Fruit fly (Drosophila melanogaster) whole organism, embryonic: ENCODE results near the gene CG4497.
A peak's percentile ranks its signal among the peaks of the same experiment; 100 is the strongest.

Experiments
- Atf6 ChIP-seq: fragments of 200-800 bp; sonication (Bioruptor generic); IDR thresholded peaks from 2 replicates; pipeline ENCODE4 v1.3.6; 2022; ENCODE audit warnings: missing biosample characterization, missing genetic modification characterization
- CG10959 ChIP-seq: fragments of 200-800 bp; sonication (Bioruptor generic); IDR thresholded peaks from 2 replicates; pipeline ENCODE4 v1.3.6; 2022; ENCODE audit warnings: missing biosample characterization, missing genetic modification characterization
- CG12659 ChIP-seq: fragments of 200-800 bp; sonication (Bioruptor generic); optimal IDR thresholded peaks from 3 replicates; lab custom pipeline; 2017; ENCODE audit warnings: mild to moderate bottlenecking, missing biosample characterization, missing genetic modification reagents, missing genetic modification characterization
- CG13123 ChIP-seq: fragments of 200-800 bp; sonication (Bioruptor generic); optimal IDR thresholded peaks from 2 replicates; lab custom pipeline; 2016; ENCODE audit warnings: missing biosample characterization, missing genetic modification characterization
- CG14965 ChIP-seq: fragments of 200-800 bp; sonication (Bioruptor generic); optimal IDR thresholded peaks from 2 replicates; lab custom pipeline; 2016; ENCODE audit warnings: missing biosample characterization, missing genetic modification characterization, borderline replicate concordance
- CG15073 ChIP-seq: fragments of 200-800 bp; sonication (Bioruptor generic); optimal IDR thresholded peaks from 2 replicates; lab custom pipeline; 2016; ENCODE audit warnings: missing biosample characterization, missing genetic modification characterization
- CG1529 ChIP-seq: fragments of 200-800 bp; sonication (Bioruptor generic); optimal IDR thresholded peaks from 3 replicates; lab custom pipeline; 2018; ENCODE audit warnings: missing biosample characterization, missing genetic modification characterization
- CG17186 ChIP-seq: fragments of 200-800 bp; sonication (Bioruptor generic); optimal IDR thresholded peaks from 3 replicates; lab custom pipeline; 2017; ENCODE audit warnings: missing biosample characterization, missing genetic modification reagents, missing genetic modification characterization
- CG17568 ChIP-seq: fragments of 200-800 bp; sonication (Bioruptor generic); optimal IDR thresholded peaks from 2 replicates; lab custom pipeline; 2018; ENCODE audit warnings: missing biosample characterization, mild to moderate bottlenecking, missing genetic modification characterization, moderate library complexity
- CG1832 ChIP-seq: fragments of 200-800 bp; sonication (Bioruptor generic); optimal IDR thresholded peaks from 2 replicates; lab custom pipeline; 2017; ENCODE audit warnings: missing biosample characterization, mild to moderate bottlenecking, missing genetic modification characterization, inconsistent platforms
- CG2889 ChIP-seq: fragments of 200-800 bp; sonication (Bioruptor generic); IDR thresholded peaks from 3 replicates; pipeline ENCODE4 v1.3.6; 2022; ENCODE audit warnings: missing biosample characterization, missing genetic modification characterization
- CG32767 ChIP-seq: fragments of 200-800 bp; sonication (Bioruptor generic); IDR thresholded peaks from 2 replicates; pipeline ENCODE4 v1.3.6; 2022; ENCODE audit warnings: missing biosample characterization, missing genetic modification characterization
- CG9215 ChIP-seq: fragments of 200-800 bp; sonication (Bioruptor generic); IDR thresholded peaks from 2 replicates; pipeline ENCODE4 v1.3.6; 2022; ENCODE audit warnings: missing biosample characterization, missing genetic modification characterization
- CrebB ChIP-seq: fragments of 200-800 bp; sonication (Bioruptor generic); optimal IDR thresholded peaks from 3 replicates; lab custom pipeline; 2018; ENCODE audit warnings: missing biosample characterization, mild to moderate bottlenecking, missing genetic modification characterization
- D19B ChIP-seq: fragments of 200-800 bp; sonication (Bioruptor generic); optimal IDR thresholded peaks from 2 replicates; lab custom pipeline; 2017; ENCODE audit warnings: missing biosample characterization, mild to moderate bottlenecking, missing genetic modification characterization
- Dad ChIP-seq: fragments of 200-800 bp; sonication (Bioruptor generic); optimal IDR thresholded peaks from 3 replicates; lab custom pipeline; 2016; ENCODE audit warnings: missing biosample characterization, missing genetic modification characterization
- Dfd ChIP-seq, 2 experiments: fragments of >200 bp; optimal IDR thresholded peaks; 2 replicates each; lab custom pipeline; 2017; ENCODE audit warnings: missing biosample characterization in 2 of 2, missing genetic modification characterization in 2 of 2
- Dip3 ChIP-seq: fragments of 200-800 bp; sonication (Bioruptor generic); optimal IDR thresholded peaks from 3 replicates; lab custom pipeline; 2016; ENCODE audit warnings: missing biosample characterization, missing genetic modification characterization
- Fer2 ChIP-seq: fragments of 200-800 bp; sonication (Bioruptor generic); optimal IDR thresholded peaks from 2 replicates; lab custom pipeline; 2018; ENCODE audit warnings: missing biosample characterization, mild to moderate bottlenecking, missing genetic modification characterization, moderate library complexity
- Med ChIP-seq: fragments of 200-800 bp; sonication (Bioruptor generic); peaks from one replicate; lab custom pipeline; 2016; ENCODE audit warnings: missing biosample characterization, missing genetic modification characterization, mild to moderate bottlenecking, inconsistent platforms, moderate library complexity
- Meics ChIP-seq: fragments of 200-800 bp; sonication (Bioruptor generic); optimal IDR thresholded peaks from 2 replicates; lab custom pipeline; 2017; ENCODE audit warnings: missing biosample characterization, mild to moderate bottlenecking, missing genetic modification characterization
- Myb ChIP-seq: fragments of 200-800 bp; sonication (Bioruptor generic); optimal IDR thresholded peaks from 2 replicates; lab custom pipeline; 2016; ENCODE audit warnings: missing biosample characterization, missing genetic modification characterization
- Poxn ChIP-seq: fragments of 200-800 bp; sonication (Bioruptor generic); IDR thresholded peaks from 2 replicates; pipeline ENCODE4 v1.3.6; 2022; ENCODE audit warnings: missing biosample characterization, missing genetic modification characterization
- Six4 ChIP-seq: fragments of 200-800 bp; sonication (Bioruptor generic); optimal IDR thresholded peaks from 2 replicates; lab custom pipeline; 2016; ENCODE audit warnings: missing biosample characterization, missing genetic modification characterization
- YL-1 ChIP-seq: fragments of 200-800 bp; sonication (Bioruptor generic); optimal IDR thresholded peaks from 3 replicates; lab custom pipeline; 2017; ENCODE audit warnings: missing biosample characterization, mild to moderate bottlenecking, missing genetic modification characterization
- bbx ChIP-seq: fragments of 200-800 bp; sonication (Bioruptor generic); IDR thresholded peaks from 2 replicates; pipeline ENCODE4 v1.3.6; 2022; ENCODE audit warnings: missing biosample characterization, missing genetic modification characterization; ENCODE audit not compliant: partially characterized antibody
- bcd ChIP-seq: fragments of 200-800 bp; sonication (Bioruptor generic); optimal IDR thresholded peaks from 2 replicates; lab custom pipeline; 2017; ENCODE audit warnings: missing biosample characterization, mild to moderate bottlenecking, missing genetic modification characterization
- cg ChIP-seq: fragments of 200-800 bp; sonication (Bioruptor generic); optimal IDR thresholded peaks from 3 replicates; lab custom pipeline; 2019; ENCODE audit warnings: missing biosample characterization, mild to moderate bottlenecking, missing genetic modification characterization, moderate library complexity
- dan ChIP-seq: fragments of 200-800 bp; sonication (Bioruptor generic); IDR thresholded peaks from 2 replicates; pipeline ENCODE4 v1.3.6; 2022; ENCODE audit warnings: missing biosample characterization, missing genetic modification characterization
- dimm ChIP-seq: fragments of 200-800 bp; sonication (Bioruptor generic); IDR thresholded peaks from 2 replicates; pipeline ENCODE4 v1.3.6; 2022; ENCODE audit warnings: missing biosample characterization, missing genetic modification characterization
- disco-r ChIP-seq: fragments of 200-800 bp; sonication (Bioruptor generic); optimal IDR thresholded peaks from 2 replicates; lab custom pipeline; 2016; ENCODE audit warnings: missing biosample characterization, missing genetic modification characterization
- dysf ChIP-seq: fragments of 200-800 bp; sonication (Bioruptor generic); IDR thresholded peaks from 3 replicates; pipeline ENCODE4 v1.3.6; 2022; ENCODE audit warnings: missing biosample characterization, missing genetic modification characterization
- ems ChIP-seq: fragments of 200-800 bp; sonication (Bioruptor generic); optimal IDR thresholded peaks from 3 replicates; lab custom pipeline; 2016; ENCODE audit warnings: missing biosample characterization, missing genetic modification characterization
- gem ChIP-seq: fragments of 200-800 bp; sonication (Bioruptor generic); optimal IDR thresholded peaks from 2 replicates; lab custom pipeline; 2019; ENCODE audit warnings: missing biosample characterization, mild to moderate bottlenecking, missing genetic modification characterization, moderate library complexity
- her ChIP-seq: fragments of 200-800 bp; sonication (Bioruptor generic); optimal IDR thresholded peaks from 2 replicates; lab custom pipeline; 2016; ENCODE audit warnings: missing biosample characterization, missing genetic modification characterization
- klu ChIP-seq: fragments of 200-800 bp; sonication (Bioruptor generic); IDR thresholded peaks from 2 replicates; pipeline ENCODE4 v1.3.6; 2022; ENCODE audit warnings: missing biosample characterization, missing genetic modification characterization
- lov ChIP-seq, 2 experiments: fragments of 200-800 bp in 1 of 2; fragments of >200 bp in 1 of 2; sonication (Bioruptor generic) in 1 of 2; IDR thresholded peaks in 1 of 2; optimal IDR thresholded peaks in 1 of 2; 2 replicates in 1 of 2; 3 replicates in 1 of 2; pipeline versions ENCODE4 v1.3.6 to Lab custom; 2017 to 2022; ENCODE audit warnings: missing biosample characterization in 1 of 2, missing genetic modification characterization in 1 of 2
- nom ChIP-seq: fragments of 200-800 bp; sonication (Bioruptor generic); optimal IDR thresholded peaks from 2 replicates; lab custom pipeline; 2017; ENCODE audit warnings: missing biosample characterization, missing genetic modification characterization, mild to moderate bottlenecking, moderate library complexity, missing genetic modification reagents
- scrt ChIP-seq: fragments of 200-800 bp; sonication (Bioruptor generic); optimal IDR thresholded peaks from 2 replicates; lab custom pipeline; 2018; ENCODE audit warnings: missing biosample characterization, mild to moderate bottlenecking, missing genetic modification characterization, moderate library complexity
- sisA ChIP-seq: fragments of 200-800 bp; sonication (Bioruptor generic); IDR thresholded peaks from 2 replicates; pipeline ENCODE4 v1.3.6; 2022; ENCODE audit warnings: missing biosample characterization, missing genetic modification characterization
- stwl ChIP-seq: fragments of 200-800 bp; sonication (Bioruptor generic); optimal IDR thresholded peaks from 3 replicates; lab custom pipeline; 2018; ENCODE audit warnings: missing biosample characterization, mild to moderate bottlenecking, missing genetic modification characterization, moderate library complexity
- toy ChIP-seq: fragments of 200-800 bp; sonication (Bioruptor generic); IDR thresholded peaks from 2 replicates; pipeline ENCODE4 v1.3.6; 2022; ENCODE audit warnings: missing biosample characterization, missing genetic modification characterization

CG4497 gene

DNA sequence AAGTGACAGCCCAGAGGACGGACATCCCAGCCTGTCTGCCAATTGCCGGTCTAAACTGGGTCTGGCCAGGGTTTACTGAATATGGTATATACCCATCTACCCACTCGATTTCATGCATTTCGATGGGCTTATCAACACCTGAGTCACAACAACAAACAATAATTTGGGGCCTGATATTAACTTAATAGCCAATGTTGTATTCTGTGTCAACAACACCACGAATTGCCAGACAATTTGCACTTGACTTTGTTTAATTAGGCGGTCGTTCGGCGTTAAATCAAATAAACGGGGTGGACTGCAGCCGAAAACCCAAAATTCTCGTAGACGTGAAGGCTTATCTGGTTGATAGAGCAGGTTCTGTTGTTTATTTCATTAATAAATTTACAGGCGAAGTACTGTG, 44.9 kb upstream of the CG4497 start (continued):
- TF ChIP-seq bbx (GFP tag; lab: Robert Waterston, UW) (no peak), sisA (GFP tag; lab: Robert Waterston, UW) (no peak), CG12659 (peak; percentile 29), Six4 (GFP tag; lab: Kevin White, UChicago) (no peak), dimm (GFP tag; lab: Robert Waterston, UW) (no peak), CG14965 (GFP tag; lab: Kevin White, UChicago) (peak; percentile 34), Fer2 (no peak), D19B (GFP tag; lab: Kevin White, UChicago) (no peak), CG9215 (no peak), Myb (GFP tag; lab: Kevin White, UChicago) (no peak), gem (tag; lab: Kevin White, UChicago) (peak; percentile 18), her (GFP tag; lab: Kevin White, UChicago) (peak; percentile 14), Atf6 (peak; percentile 53)

DNA sequence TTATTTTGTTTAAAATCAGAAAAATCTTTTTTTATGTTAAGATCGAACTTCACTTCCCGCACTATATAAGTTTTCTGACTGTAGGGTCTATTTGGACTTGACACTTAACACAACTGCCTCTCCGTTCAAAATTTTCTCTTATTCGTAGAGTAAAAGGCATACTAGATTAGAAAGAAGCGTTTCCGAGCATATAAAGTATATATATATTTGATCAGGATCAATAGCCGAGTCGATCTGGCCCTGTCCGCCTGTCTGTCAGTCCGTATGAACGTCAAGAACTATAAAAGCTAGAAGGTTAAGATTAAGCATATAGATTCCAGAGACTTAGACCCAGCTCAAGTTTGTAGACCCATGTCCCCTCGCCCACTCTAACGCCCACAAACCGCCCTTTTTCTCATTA, 38.3 kb upstream of the CG4497 start, which contains the start of gene CG43800:
Gene CG43800 (minus strand): TSS at position 101 of the 400 bp plus-strand sequence.
- TF ChIP-seq YL-1 (GFP tag; lab: Kevin White, UChicago), result no peak
- no peak for TF ChIP-seq dan
- TF ChIP-seq CG1832, result no peak
- peak; percentile 15 for TF ChIP-seq Med
- no peak for TF ChIP-seq toy (GFP tag; lab: Robert Waterston, UW)
- no peak for TF ChIP-seq Dfd (GFP tag; optimal IDR thresholded peaks at IDR 0.05; lab: Kevin White, UChicago)
- TF ChIP-seq, all 482 proteins: peak for 1

DNA sequence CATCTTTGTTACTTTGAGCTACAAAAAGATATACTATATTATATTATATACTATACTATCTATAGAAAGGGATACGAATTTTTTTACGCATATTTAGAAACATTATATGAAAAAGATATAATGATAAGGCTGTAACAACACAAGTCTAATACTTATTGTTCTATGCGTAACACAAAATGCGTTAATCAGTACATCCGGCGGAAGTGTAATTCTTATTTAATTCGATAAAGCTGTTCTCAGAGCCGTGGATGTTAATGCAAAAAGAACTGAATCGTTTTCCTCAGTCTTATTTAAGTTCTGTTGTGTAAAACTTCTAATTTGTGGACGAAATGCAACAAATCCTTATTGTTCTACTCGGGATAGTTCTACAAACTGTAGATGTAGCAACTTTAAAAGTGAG, 33.0 kb upstream of the CG4497 start, which contains the start of gene CG43799:
Gene CG43799 (plus strand): TSS at position 301 of the 400 bp plus-strand sequence.
- no peak for TF ChIP-seq dimm (GFP tag; lab: Robert Waterston, UW)
- TF ChIP-seq Dip3 (GFP tag; lab: Kevin White, UChicago), result no peak
- no peak for TF ChIP-seq CG15073 (GFP tag; lab: Kevin White, UChicago)
- TF ChIP-seq scrt (GFP tag; lab: Kevin White, UChicago), result no peak
- no peak for TF ChIP-seq CG10959 (GFP tag; lab: Robert Waterston, UW)
- no peak for TF ChIP-seq Atf6
- no peak for TF ChIP-seq ems (GFP tag; lab: Kevin White, UChicago)
- TF ChIP-seq bcd (GFP tag; lab: Kevin White, UChicago), result no peak
- TF ChIP-seq dysf (GFP tag; lab: Robert Waterston, UW), result no peak
- TF ChIP-seq klu, result no peak
- TF ChIP-seq CG13123 (GFP tag; lab: Kevin White, UChicago), result no peak
- TF ChIP-seq Med, result no peak
- TF ChIP-seq CG2889, result no peak
- TF ChIP-seq Meics, result no peak
- TF ChIP-seq disco-r (GFP tag; lab: Kevin White, UChicago), result no peak
- TF ChIP-seq CG17568, result no peak
- no peak for TF ChIP-seq CG1529
- no peak for TF ChIP-seq lov (optimal IDR thresholded peaks at IDR 0.05; lab: Kevin White, UChicago)
- TF ChIP-seq lov (GFP tag; IDR thresholded peaks at IDR 0.05; lab: Robert Waterston, UW), result no peak
- TF ChIP-seq Poxn (GFP tag; lab: Robert Waterston, UW), result no peak

DNA sequence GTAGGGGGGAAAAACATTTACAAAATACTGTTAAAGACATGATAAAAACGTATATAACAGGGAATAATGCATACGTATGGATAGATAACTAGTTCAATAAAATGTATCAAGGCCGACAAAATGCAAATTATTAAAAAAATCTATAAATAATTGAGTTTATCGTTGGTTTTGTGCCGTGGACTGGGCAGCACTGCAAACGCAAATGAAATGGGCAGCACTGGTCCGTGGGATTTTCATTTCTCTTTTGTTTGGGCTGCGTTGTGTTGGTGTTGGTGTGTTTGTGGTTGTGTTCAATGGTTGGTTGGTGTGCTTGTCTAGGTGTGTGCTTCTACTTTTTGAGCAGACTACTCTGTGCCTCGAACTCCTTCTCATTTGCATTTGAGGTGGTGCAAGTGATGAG, 32.2 kb upstream of the CG4497 start:
- TF ChIP-seq cg (GFP tag; lab: Kevin White, UChicago) (peak; percentile 40), CrebB (tag; lab: Kevin White, UChicago) (no peak), stwl (peak; percentile 88), CG32767 (GFP tag; lab: Robert Waterston, UW) (no peak), nom (GFP tag; lab: Kevin White, UChicago) (no peak), CG17186 (GFP tag; lab: Kevin White, UChicago) (no peak), CG1832 (no peak), Dad (GFP tag; lab: Kevin White, UChicago) (no peak)
